Worm (Caenorhabditis elegans): ENCODE data around the gene Y45G5AM.9.

DNA sequence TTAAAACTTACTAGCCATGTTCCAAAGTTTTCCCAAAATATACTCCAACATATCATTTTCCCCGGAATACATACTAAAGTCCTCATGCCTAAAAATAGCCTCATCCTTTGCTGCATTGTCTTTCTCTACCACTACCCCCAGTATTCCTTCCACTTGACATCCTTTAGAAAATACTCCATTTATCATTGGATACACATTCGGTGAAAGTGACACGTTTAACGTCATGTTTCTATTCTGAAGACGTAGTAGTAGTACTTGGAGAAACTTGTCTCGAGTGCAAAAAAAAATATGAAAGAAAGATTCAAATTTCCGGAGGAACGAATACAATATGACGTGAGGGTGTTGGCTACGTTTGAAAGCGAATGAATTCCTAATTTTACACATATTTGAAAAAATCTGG, 22.5 kb upstream of the Y45G5AM.9 start:
- TF ChIP-seq ceh-82 (tag; optimal IDR thresholded peaks at IDR 0.05) = no peak
- no peak for TF ChIP-seq elt-3 (tag; optimal IDR thresholded peaks at IDR 0.05)
- no peak for TF ChIP-seq snpc-4 (tag; optimal IDR thresholded peaks at IDR 0.05)
- TF ChIP-seq nhr-237 (tag; optimal IDR thresholded peaks at IDR 0.05) = no peak
- no peak for TF ChIP-seq nhr-12 (tag; optimal IDR thresholded peaks at IDR 0.05)
- no peak for TF ChIP-seq pha-4 (tag; optimal IDR thresholded peaks at IDR 0.05)
- TF ChIP-seq mdl-1 (tag; optimal IDR thresholded peaks at IDR 0.05) = no peak
- no peak for TF ChIP-seq lin-15B (tag; optimal IDR thresholded peaks at IDR 0.05)
- TF ChIP-seq ztf-11 (tag; optimal IDR thresholded peaks at IDR 0.05) = no peak
- no peak for TF ChIP-seq jun-1 (tag; optimal IDR thresholded peaks at IDR 0.05)
- TF ChIP-seq nhr-25 (tag; optimal IDR thresholded peaks at IDR 0.05) = no peak
- TF ChIP-seq fos-1 (tag; optimal IDR thresholded peaks at IDR 0.05) = no peak
- TF ChIP-seq nhr-77 (tag; optimal IDR thresholded peaks at IDR 0.05) = no peak
